Worm (Caenorhabditis elegans) whole organism, L2 larva: ENCODE results near the gene D1086.2.
A peak's percentile ranks its signal among the peaks of the same experiment; 100 is the strongest.

Experiments used
- C34F6.9 ChIP-seq: fragments of 150-350 bp; optimal IDR thresholded peaks from 2 replicates; lab custom pipeline; 2014; ENCODE audit warnings: missing biosample characterization, missing genetic modification characterization
- F13H6.1 ChIP-seq: sonication (generic microtip); optimal IDR thresholded peaks from 2 replicates; lab custom pipeline; 2016; ENCODE audit warnings: missing genetic modification characterization, missing compliant biosample characterization
- R02D3.7 ChIP-seq: fragments of 150-350 bp; optimal IDR thresholded peaks from 2 replicates; lab custom pipeline; 2014; ENCODE audit warnings: missing biosample characterization, missing genetic modification characterization
- Y55F3AM.14 ChIP-seq: fragments of 200-800 bp; sonication (Bioruptor generic); optimal IDR thresholded peaks from 2 replicates; lab custom pipeline; 2018; ENCODE audit warnings: mild to moderate bottlenecking, missing genetic modification characterization, missing compliant biosample characterization
- ZK546.5 ChIP-seq: sonication (generic microtip); optimal IDR thresholded peaks from 2 replicates; lab custom pipeline; 2017; ENCODE audit warnings: missing biosample characterization, missing genetic modification characterization
- alr-1 ChIP-seq: fragments of 150-350 bp; optimal IDR thresholded peaks from 2 replicates; lab custom pipeline; 2014; ENCODE audit warnings: missing biosample characterization, missing genetic modification characterization
- aly-2 ChIP-seq: fragments of 150-350 bp; optimal IDR thresholded peaks from 2 replicates; lab custom pipeline; 2014; ENCODE audit warnings: missing biosample characterization, missing genetic modification characterization
- ama-1 ChIP-seq: fragments of 150-350 bp; optimal IDR thresholded peaks from 2 replicates; lab custom pipeline; 2018; ENCODE audit warnings: inconsistent platforms
- blmp-1 ChIP-seq: sonication (generic microtip); optimal IDR thresholded peaks from 2 replicates; lab custom pipeline; 2017; ENCODE audit warnings: missing genetic modification characterization, mild to moderate bottlenecking, missing compliant biosample characterization, antibody characterized with exemption, moderate library complexity; ENCODE audit not compliant: insufficient read depth
- ceh-16 ChIP-seq: fragments of 150-350 bp; optimal IDR thresholded peaks from 2 replicates; lab custom pipeline; 2014; ENCODE audit warnings: missing biosample characterization, missing genetic modification characterization
- dmd-4 ChIP-seq: sonication (generic microtip); optimal IDR thresholded peaks from 2 replicates; lab custom pipeline; 2017; ENCODE audit warnings: missing biosample characterization, missing genetic modification characterization
- elt-3 ChIP-seq: sonication (generic microtip); optimal IDR thresholded peaks from 2 replicates; lab custom pipeline; 2017; ENCODE audit warnings: missing biosample characterization, missing genetic modification characterization
- fos-1 ChIP-seq: fragments of 150-350 bp; optimal IDR thresholded peaks from 2 replicates; lab custom pipeline; 2014; ENCODE audit warnings: missing biosample characterization, missing genetic modification characterization
- gmeb-1 ChIP-seq: fragments of 150-350 bp; optimal IDR thresholded peaks from 2 replicates; lab custom pipeline; 2014; ENCODE audit warnings: missing biosample characterization, missing genetic modification characterization
- lin-11 ChIP-seq: fragments of 150-350 bp; sonication (generic microtip); optimal IDR thresholded peaks from 2 replicates; lab custom pipeline; 2014; ENCODE audit warnings: missing biosample characterization, missing genetic modification characterization, inconsistent platforms, mixed read lengths
- lin-13 ChIP-seq: fragments of 150-350 bp; optimal IDR thresholded peaks from 2 replicates; lab custom pipeline; 2014; ENCODE audit warnings: missing biosample characterization, missing genetic modification reagents, missing genetic modification characterization
- lsy-2 ChIP-seq, 2 experiments: fragments of 150-350 bp in 1 of 2; sonication (generic microtip) in 1 of 2; optimal IDR thresholded peaks; 2 replicates each; lab custom pipeline; 2014 to 2017; ENCODE audit warnings: missing biosample characterization in 2 of 2, missing genetic modification characterization in 2 of 2
- nhr-10 ChIP-seq: sonication (generic microtip); optimal IDR thresholded peaks from 2 replicates; lab custom pipeline; 2017; ENCODE audit warnings: missing biosample characterization, missing genetic modification characterization
- nhr-11 ChIP-seq: fragments of 150-350 bp; optimal IDR thresholded peaks from 2 replicates; lab custom pipeline; 2014; ENCODE audit warnings: missing biosample characterization, missing genetic modification characterization
- nhr-12 ChIP-seq: fragments of 150-350 bp; optimal IDR thresholded peaks from 2 replicates; lab custom pipeline; 2014; ENCODE audit warnings: missing biosample characterization, missing genetic modification characterization
- nhr-129 ChIP-seq: fragments of 150-350 bp; optimal IDR thresholded peaks from 2 replicates; lab custom pipeline; 2014; ENCODE audit warnings: missing biosample characterization, missing genetic modification characterization
- nhr-21 ChIP-seq: fragments of 150-350 bp; optimal IDR thresholded peaks from 2 replicates; lab custom pipeline; 2014; ENCODE audit warnings: missing biosample characterization, missing genetic modification characterization
- nhr-23 ChIP-seq: fragments of 150-350 bp; optimal IDR thresholded peaks from 2 replicates; lab custom pipeline; 2014; ENCODE audit warnings: missing biosample characterization, missing genetic modification reagents, missing genetic modification characterization
- nhr-237 ChIP-seq: fragments of 150-350 bp; optimal IDR thresholded peaks from 2 replicates; lab custom pipeline; 2014; ENCODE audit warnings: missing biosample characterization, missing genetic modification characterization
- nhr-6 ChIP-seq: fragments of 150-350 bp; optimal IDR thresholded peaks from 2 replicates; lab custom pipeline; 2014; ENCODE audit warnings: missing biosample characterization, missing genetic modification characterization
- nhr-77 ChIP-seq: fragments of 150-350 bp; optimal IDR thresholded peaks from 2 replicates; lab custom pipeline; 2014; ENCODE audit warnings: missing biosample characterization, missing genetic modification characterization
- peb-1 ChIP-seq: fragments of 150-350 bp; optimal IDR thresholded peaks from 2 replicates; lab custom pipeline; 2014; ENCODE audit warnings: missing biosample characterization, missing genetic modification characterization
- sem-4 ChIP-seq: fragments of 150-350 bp; optimal IDR thresholded peaks from 2 replicates; lab custom pipeline; 2014; ENCODE audit warnings: missing biosample characterization, missing genetic modification reagents, missing genetic modification characterization
- skn-1 ChIP-seq: sonication (generic microtip); optimal IDR thresholded peaks from 2 replicates; lab custom pipeline; 2017; ENCODE audit warnings: missing biosample characterization, missing genetic modification characterization
- sma-3 ChIP-seq: sonication (generic microtip); optimal IDR thresholded peaks from 2 replicates; lab custom pipeline; 2016; ENCODE audit warnings: missing genetic modification reagents, missing genetic modification characterization, missing compliant biosample characterization
- sma-9 ChIP-seq, 2 experiments: fragments of 150-350 bp in 1 of 2; sonication (generic microtip) in 1 of 2; optimal IDR thresholded peaks; 2 replicates each; lab custom pipeline; 2014 to 2016; ENCODE audit warnings: missing genetic modification characterization in 2 of 2, mild to moderate bottlenecking in 1 of 2, missing biosample characterization in 1 of 2, missing compliant biosample characterization in 1 of 2, missing genetic modification reagents in 1 of 2, moderate library complexity in 1 of 2
- snpc-4 ChIP-seq: fragments of 150-350 bp; optimal IDR thresholded peaks from 2 replicates; lab custom pipeline; 2014; ENCODE audit warnings: missing biosample characterization, missing genetic modification characterization
- unc-39 ChIP-seq: fragments of 150-350 bp; optimal IDR thresholded peaks from 2 replicates; lab custom pipeline; 2014; ENCODE audit warnings: missing biosample characterization, missing genetic modification characterization
- unc-55 ChIP-seq: fragments of 150-350 bp; sonication (generic microtip); optimal IDR thresholded peaks from 3 replicates; lab custom pipeline; 2014; ENCODE audit warnings: missing biosample characterization, missing genetic modification reagents, missing genetic modification characterization
- zag-1 ChIP-seq: fragments of 150-350 bp; optimal IDR thresholded peaks from 2 replicates; lab custom pipeline; 2014; ENCODE audit warnings: missing biosample characterization, missing genetic modification characterization
- ztf-1 ChIP-seq: fragments of 200-800 bp; sonication (Bioruptor generic); conservative IDR thresholded peaks from 2 replicates; pipeline ENCODE4 v1.3.6; 2022; ENCODE audit warnings: missing genetic modification characterization, missing compliant biosample characterization
- ztf-11 ChIP-seq: sonication (generic microtip); optimal IDR thresholded peaks from 2 replicates; lab custom pipeline; 2017; ENCODE audit warnings: missing biosample characterization, missing genetic modification characterization

Gene D1086.2

DNA sequence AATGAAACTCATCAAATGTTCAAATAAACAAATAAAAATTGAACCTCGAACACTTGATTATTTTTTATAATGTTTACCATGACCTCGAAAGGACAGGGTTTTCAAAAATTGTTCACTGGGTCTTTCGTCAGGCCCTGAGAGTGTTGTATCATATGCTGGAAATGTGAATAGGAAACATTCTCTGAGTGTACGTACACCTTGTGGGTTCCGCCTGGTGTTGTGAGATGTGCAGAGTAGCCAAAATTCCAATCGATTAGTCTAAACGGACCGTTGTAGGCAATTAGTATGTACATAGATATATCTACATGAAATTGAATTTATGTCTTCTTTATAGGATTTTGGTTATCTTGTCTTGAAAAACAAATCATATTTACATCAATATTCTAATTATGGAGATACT is 3.9 kb downstream of the D1086.2 start:
- TF ChIP-seq nhr-10 (no peak), blmp-1 (tag; lab: Kevin White, UChicago) (no peak), sem-4 (tag; lab: Kevin White, UChicago) (no peak), alr-1 (tag; lab: Kevin White, UChicago) (no peak), zag-1 (tag; lab: Kevin White, UChicago) (no peak), lin-11 (tag; lab: Kevin White, UChicago) (no peak), sma-9 (GFP tag; optimal IDR thresholded peaks at IDR 0.05; lab: Kevin White, UChicago) (no peak), sma-9 (tag; optimal IDR thresholded peaks at IDR 0.05; lab: Kevin White, UChicago) (no peak), ceh-16 (no peak), ztf-11 (tag; lab: Kevin White, UChicago) (no peak), gmeb-1 (tag; lab: Kevin White, UChicago) (no peak), nhr-23 (no peak), nhr-237 (tag; lab: Kevin White, UChicago) (no peak)

DNA sequence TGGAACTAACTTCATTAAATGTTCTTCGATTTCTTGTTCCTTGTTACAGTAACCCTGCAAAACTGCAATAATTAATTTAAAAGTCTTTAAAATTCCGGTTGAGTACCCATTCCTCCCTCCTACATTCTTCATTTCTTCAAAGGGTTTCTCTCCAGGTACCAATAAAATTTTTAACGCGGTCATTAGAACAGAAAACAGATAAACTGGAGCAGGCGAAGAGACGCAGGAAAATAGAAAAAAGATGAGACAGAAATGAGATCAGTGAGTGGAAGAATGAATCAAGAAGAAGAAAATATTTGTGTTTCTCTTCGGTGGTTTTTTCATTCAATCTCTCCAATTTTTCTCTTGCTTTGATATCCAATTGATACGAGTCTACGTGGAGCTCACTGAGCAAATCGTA is 4.7 kb downstream of the D1086.2 start, which contains the start of gene D1086.8:
Gene D1086.8 (plus strand): TSS at position 301 of the 400 bp plus-strand sequence.
- TF ChIP-seq sma-3 (no peak), skn-1 (tag; lab: Kevin White, UChicago) (no peak), nhr-6 (tag; lab: Kevin White, UChicago) (no peak), C34F6.9 (peak; percentile 4), alr-1 (tag; lab: Kevin White, UChicago) (no peak), ceh-16 (no peak), blmp-1 (tag; lab: Kevin White, UChicago) (no peak), F13H6.1 (tag; lab: Kevin White, UChicago) (no peak)

DNA sequence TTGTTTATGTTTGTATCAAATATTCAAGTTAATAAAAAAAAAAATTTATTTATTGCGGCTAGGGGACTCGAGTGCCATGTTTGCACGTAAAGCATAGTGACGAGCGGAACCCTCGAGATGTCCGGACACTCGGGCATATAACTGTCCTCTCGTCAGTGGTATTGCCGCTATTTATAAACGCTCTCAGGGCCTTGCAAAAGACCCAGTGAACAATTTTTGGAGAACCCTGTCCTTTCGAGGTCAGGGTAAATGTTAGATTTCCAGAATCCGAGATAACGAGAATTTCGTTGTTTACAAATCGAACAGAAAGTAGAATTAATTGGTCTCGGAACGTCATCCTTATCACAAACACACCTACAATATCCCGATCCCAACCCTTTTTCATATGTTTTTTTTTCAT is 6.1 kb downstream of the D1086.2 start, which contains the start of gene D1086.3:
Gene D1086.3 (plus strand): TSS at position 390 of the 400 bp plus-strand sequence.
- TF ChIP-seq lin-13 (peak; percentile 8), fos-1 (tag; lab: Kevin White, UChicago) (peak; percentile 1), unc-39 (tag; lab: Kevin White, UChicago) (no peak), ztf-1 (GFP tag; lab: Robert Waterston, UW) (0 out of 2 replicates have a peak, but pooled peaks have one; percentile 30), snpc-4 (tag; lab: Kevin White, UChicago) (peak; percentile 97), C34F6.9 (peak; percentile 5), nhr-129 (tag; lab: Kevin White, UChicago) (peak; percentile 30), ama-1 (lab: Kevin White, UChicago) (peak; percentile 91), ztf-11 (tag; lab: Kevin White, UChicago) (no peak), sma-9 (GFP tag; optimal IDR thresholded peaks at IDR 0.05; lab: Kevin White, UChicago) (peak; percentile 40), sma-9 (tag; optimal IDR thresholded peaks at IDR 0.05; lab: Kevin White, UChicago) (no peak), sma-3 (peak; percentile 35), nhr-11 (tag; lab: Kevin White, UChicago) (no peak), lsy-2 (tag; optimal IDR thresholded peaks at IDR 0.05; lab: Kevin White, UChicago) (peak in 1 of 2 experiments; percentile 44), nhr-21 (tag; lab: Kevin White, UChicago) (peak; percentile 39)

DNA sequence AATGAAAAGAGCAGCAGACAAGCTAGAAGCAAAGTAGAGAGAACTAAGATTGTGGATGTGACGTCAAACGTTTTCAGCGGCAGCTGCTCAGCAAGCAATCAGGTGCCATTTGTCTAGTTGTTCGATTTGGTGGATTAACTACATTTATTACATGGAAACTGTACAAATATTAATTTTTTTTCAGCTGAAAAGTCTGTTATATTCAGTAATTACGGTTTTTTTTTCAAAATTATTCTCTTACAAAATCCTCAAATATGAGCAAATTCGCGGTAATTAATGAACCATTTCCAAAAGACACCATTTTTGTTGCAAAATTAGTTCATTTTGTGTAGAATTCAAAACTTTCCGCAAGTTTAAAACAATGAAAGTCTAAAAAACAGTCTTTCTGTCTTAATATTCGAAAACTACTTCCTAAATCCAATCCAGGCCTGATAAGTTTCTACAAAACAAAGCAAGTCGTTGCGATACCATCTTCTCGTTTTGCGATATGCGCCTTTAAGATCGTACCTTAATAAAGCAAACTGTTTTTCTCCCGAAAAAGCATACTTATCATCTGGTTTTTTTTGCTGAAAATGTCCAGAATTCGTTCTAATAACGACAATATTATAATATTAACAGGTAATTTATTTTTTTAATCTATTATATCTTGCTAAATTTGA is 8.0 kb downstream of the D1086.2 start, which contains the start of the genes D1086.5 and him-5:
Gene D1086.5 (minus strand): TSS at position 51 of the 659 bp plus-strand sequence.
Gene him-5 (plus strand): TSS at position 118 of the 659 bp plus-strand sequence.
- TF ChIP-seq lin-11 (tag; lab: Kevin White, UChicago) (no peak), R02D3.7 (tag; lab: Kevin White, UChicago) (no peak), sma-3 (no peak)

DNA sequence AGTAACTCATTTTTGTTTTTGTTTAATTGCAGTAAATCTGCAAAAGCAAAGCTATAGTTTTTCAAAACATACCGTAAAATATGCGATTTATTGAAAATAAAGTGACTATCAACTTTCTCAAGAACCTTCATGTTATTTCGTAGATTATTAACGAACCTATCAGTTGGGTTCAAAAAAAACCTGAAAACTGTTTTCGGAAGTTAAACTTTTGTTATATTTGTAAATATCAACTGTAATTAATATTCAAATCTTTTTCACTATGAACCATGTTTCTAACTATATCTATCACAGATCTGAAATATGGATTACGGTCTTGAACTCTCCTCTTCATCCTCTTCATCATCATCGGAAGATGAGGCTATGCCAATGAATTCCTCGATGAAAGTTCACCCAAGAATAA is 10.4 kb downstream of the D1086.2 start, which contains the start of gene D1086.19:
Gene D1086.19 (plus strand): TSS at position 301 of the 400 bp plus-strand sequence.
- TF ChIP-seq unc-39 (tag; lab: Kevin White, UChicago) (no peak), ztf-11 (tag; lab: Kevin White, UChicago) (no peak)
- TF ChIP-seq, all 48 proteins: peak for 0

DNA sequence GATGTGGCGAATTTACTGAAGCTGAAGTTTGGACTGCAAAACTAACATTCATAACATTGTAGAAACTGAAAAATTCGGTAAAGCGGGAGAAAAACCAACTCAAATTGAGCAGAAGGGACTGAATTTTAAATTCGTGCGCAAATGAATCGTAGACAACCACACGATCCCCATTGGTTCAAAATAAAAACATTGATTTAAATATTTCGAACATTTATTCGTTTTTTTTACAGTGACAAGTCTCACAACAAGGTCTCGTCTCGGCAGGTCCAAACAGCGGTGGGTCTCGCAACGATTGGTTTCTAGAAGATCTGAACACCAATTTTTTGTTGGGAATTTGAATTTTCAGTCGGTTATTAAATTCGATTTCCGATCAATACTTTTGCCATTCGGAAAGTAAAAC is 12.9 kb downstream of the D1086.2 start, which contains the start of gene D1086.18:
Gene D1086.18 (plus strand): TSS at position 301 of the 400 bp plus-strand sequence.
- no peak for TF ChIP-seq C34F6.9
- no peak for TF ChIP-seq aly-2 (tag; lab: Kevin White, UChicago)
- no peak for TF ChIP-seq elt-3 (tag; lab: Kevin White, UChicago)
- no peak for TF ChIP-seq peb-1 (tag; lab: Kevin White, UChicago)
- no peak for TF ChIP-seq ZK546.5 (tag; lab: Kevin White, UChicago)
- TF ChIP-seq nhr-77 (tag; lab: Kevin White, UChicago), result no peak
- no peak for TF ChIP-seq alr-1 (tag; lab: Kevin White, UChicago)
- no peak for TF ChIP-seq unc-55 (GFP tag; lab: Kevin White, UChicago)
- no peak for TF ChIP-seq lin-11 (tag; lab: Kevin White, UChicago)
- no peak for TF ChIP-seq Y55F3AM.14
- no peak for TF ChIP-seq nhr-12 (tag; lab: Kevin White, UChicago)
- no peak for TF ChIP-seq nhr-10
- TF ChIP-seq dmd-4, result no peak
- no peak for TF ChIP-seq unc-39 (tag; lab: Kevin White, UChicago)
- TF ChIP-seq nhr-237 (tag; lab: Kevin White, UChicago), result no peak
